Fruit fly (Drosophila melanogaster) whole organism, embryonic: ENCODE measurements around the gene ND-30.

Experiments used
- Atf6 ChIP-seq: fragments of 200-800 bp; sonication (Bioruptor generic); IDR thresholded peaks from 2 replicates; pipeline ENCODE4 v1.3.6; 2022; ENCODE audit warnings: missing biosample characterization, missing genetic modification characterization
- Bteb2 ChIP-seq: fragments of 200-800 bp; sonication (Bioruptor generic); optimal IDR thresholded peaks from 2 replicates; lab custom pipeline; 2016; ENCODE audit warnings: missing biosample characterization, missing genetic modification characterization
- CG15011 ChIP-seq: fragments of 200-800 bp; sonication (Bioruptor generic); optimal IDR thresholded peaks from 3 replicates; lab custom pipeline; 2018; ENCODE audit warnings: missing biosample characterization, mild to moderate bottlenecking, missing genetic modification characterization
- CG1529 ChIP-seq: fragments of 200-800 bp; sonication (Bioruptor generic); optimal IDR thresholded peaks from 3 replicates; lab custom pipeline; 2018; ENCODE audit warnings: missing biosample characterization, missing genetic modification characterization
- CG15601 ChIP-seq: fragments of 200-800 bp; sonication (Bioruptor generic); optimal IDR thresholded peaks from 3 replicates; lab custom pipeline; 2019; ENCODE audit warnings: missing biosample characterization, mild to moderate bottlenecking, missing genetic modification characterization, moderate library complexity
- CG17186 ChIP-seq: fragments of 200-800 bp; sonication (Bioruptor generic); optimal IDR thresholded peaks from 3 replicates; lab custom pipeline; 2017; ENCODE audit warnings: missing biosample characterization, missing genetic modification reagents, missing genetic modification characterization
- CG17328 ChIP-seq: fragments of 200-800 bp; sonication (Bioruptor generic); IDR thresholded peaks from 2 replicates; pipeline ENCODE4 v1.3.6; 2022; ENCODE audit warnings: missing biosample characterization, missing genetic modification characterization
- CG18011 ChIP-seq: fragments of 200-800 bp; sonication (Bioruptor generic); optimal IDR thresholded peaks from 2 replicates; lab custom pipeline; 2017; ENCODE audit warnings: missing biosample characterization, missing genetic modification characterization, mild to moderate bottlenecking, moderate library complexity, missing genotype
- CG2678 ChIP-seq: fragments of 200-800 bp; sonication (Bioruptor generic); optimal IDR thresholded peaks from 3 replicates; lab custom pipeline; 2019; ENCODE audit warnings: missing biosample characterization, mild to moderate bottlenecking, missing genetic modification characterization, moderate library complexity
- CG30403 ChIP-seq: fragments of 200-800 bp; sonication (Bioruptor generic); optimal IDR thresholded peaks from 3 replicates; lab custom pipeline; 2016; ENCODE audit warnings: missing biosample characterization, missing genetic modification characterization
- CG32767 ChIP-seq: fragments of 200-800 bp; sonication (Bioruptor generic); IDR thresholded peaks from 2 replicates; pipeline ENCODE4 v1.3.6; 2022; ENCODE audit warnings: missing biosample characterization, missing genetic modification characterization
- CG34422 ChIP-seq: fragments of 200-800 bp; sonication (Bioruptor generic); IDR thresholded peaks from 3 replicates; pipeline ENCODE4 v1.3.6; 2022; ENCODE audit warnings: missing biosample characterization, missing genetic modification characterization
- CG3995 ChIP-seq: fragments of 200-800 bp; sonication (Bioruptor generic); optimal IDR thresholded peaks from 3 replicates; lab custom pipeline; 2016; ENCODE audit warnings: missing biosample characterization, missing genetic modification characterization
- CG5953 ChIP-seq: fragments of 200-800 bp; sonication (Bioruptor generic); IDR thresholded peaks from 2 replicates; pipeline ENCODE4 v1.3.6; 2022; ENCODE audit warnings: missing biosample characterization, missing genetic modification characterization
- CG8290 ChIP-seq, 3 experiments: fragments of 200-800 bp; sonication (Bioruptor generic); optimal IDR thresholded peaks; 2 replicates each; lab custom pipeline; 2016 to 2019; ENCODE audit warnings: missing biosample characterization in 3 of 3, missing genetic modification characterization in 3 of 3, mild to moderate bottlenecking in 2 of 3, moderate library complexity in 1 of 3
- D ChIP-seq, 2 experiments: fragments of 200-800 bp in 1 of 2; fragments of >200 bp in 1 of 2; sonication (Bioruptor generic) in 1 of 2; optimal IDR thresholded peaks; 2 replicates in 1 of 2; 3 replicates in 1 of 2; lab custom pipeline; 2017; ENCODE audit warnings: mild to moderate bottlenecking in 1 of 2, missing biosample characterization in 1 of 2, missing genetic modification characterization in 1 of 2, missing genetic modification reagents in 1 of 2
- D19A ChIP-seq: fragments of 200-800 bp; optimal IDR thresholded peaks from 3 replicates; lab custom pipeline; 2019; ENCODE audit warnings: missing biosample characterization, mild to moderate bottlenecking, missing genetic modification characterization, moderate library complexity
- Doc3 ChIP-seq: fragments of 200-800 bp; sonication (Bioruptor generic); IDR thresholded peaks from 3 replicates; pipeline ENCODE4 v1.3.6; 2022; ENCODE audit warnings: missing biosample characterization, missing genetic modification characterization; ENCODE audit not compliant: partially characterized antibody
- Eip74EF ChIP-seq, 2 experiments: fragments of 200-800 bp in 1 of 2; fragments of >200 bp in 1 of 2; sonication (Bioruptor generic) in 1 of 2; optimal IDR thresholded peaks; 2 replicates each; lab custom pipeline; 2017 to 2019; ENCODE audit warnings: missing biosample characterization in 2 of 2, missing genetic modification characterization in 2 of 2, mild to moderate bottlenecking in 1 of 2, moderate library complexity in 1 of 2
- HHEX ChIP-seq: fragments of 200-800 bp; sonication (Bioruptor generic); optimal IDR thresholded peaks from 3 replicates; lab custom pipeline; 2017; ENCODE audit warnings: missing biosample characterization, mild to moderate bottlenecking, missing genetic modification characterization, missing genetic modification reagents
- Hmx ChIP-seq: fragments of 200-800 bp; sonication (Bioruptor generic); optimal IDR thresholded peaks from 2 replicates; lab custom pipeline; 2016; ENCODE audit warnings: missing biosample characterization, missing genetic modification characterization
- Hr39 ChIP-seq: fragments of >200 bp; optimal IDR thresholded peaks from 2 replicates; lab custom pipeline; 2017
- Scr ChIP-seq: fragments of 200-800 bp; sonication (Bioruptor generic); IDR thresholded peaks from 2 replicates; pipeline ENCODE4 v1.3.6; 2022; ENCODE audit warnings: missing biosample characterization, missing genetic modification characterization; ENCODE audit not compliant: partially characterized antibody
- Side ChIP-seq: fragments of 200-800 bp; sonication (Bioruptor generic); optimal IDR thresholded peaks from 2 replicates; lab custom pipeline; 2016; ENCODE audit warnings: missing biosample characterization, missing genetic modification characterization
- Stat92E ChIP-seq, 3 experiments: fragments of >200 bp in 2 of 3; fragments of 200-800 bp in 1 of 3; sonication (Bioruptor generic) in 1 of 3; optimal IDR thresholded peaks; 2 replicates each; lab custom pipeline; 2017 to 2019; ENCODE audit warnings: missing biosample characterization in 3 of 3, missing genetic modification characterization in 3 of 3, mild to moderate bottlenecking in 1 of 3, moderate library complexity in 1 of 3
- TFAM ChIP-seq: fragments of 200-800 bp; sonication (Bioruptor generic); optimal IDR thresholded peaks from 2 replicates; lab custom pipeline; 2017; ENCODE audit warnings: missing biosample characterization, missing genetic modification characterization, inconsistent platforms
- Taf1 ChIP-seq: fragments of 200-800 bp; sonication (Bioruptor generic); IDR thresholded peaks from 2 replicates; pipeline ENCODE4 v1.3.6; 2022; ENCODE audit warnings: missing biosample characterization, missing genetic modification characterization
- ac ChIP-seq: fragments of 200-800 bp; sonication (Bioruptor generic); optimal IDR thresholded peaks from 3 replicates; lab custom pipeline; 2017; ENCODE audit warnings: missing biosample characterization, mild to moderate bottlenecking, missing genetic modification characterization
- aop ChIP-seq: fragments of 200-800 bp; sonication (Bioruptor generic); IDR thresholded peaks from 2 replicates; pipeline ENCODE4 v1.3.6; 2022; ENCODE audit warnings: missing biosample characterization, missing genetic modification characterization
- br ChIP-seq: fragments of >200 bp; optimal IDR thresholded peaks from 2 replicates; lab custom pipeline; 2017
- caup ChIP-seq: fragments of 200-800 bp; sonication (Bioruptor generic); optimal IDR thresholded peaks from 3 replicates; lab custom pipeline; 2017; ENCODE audit warnings: missing biosample characterization, mild to moderate bottlenecking, missing genetic modification characterization, moderate library complexity; ENCODE audit not compliant: severe bottlenecking
- cg ChIP-seq: fragments of 200-800 bp; sonication (Bioruptor generic); optimal IDR thresholded peaks from 3 replicates; lab custom pipeline; 2019; ENCODE audit warnings: missing biosample characterization, mild to moderate bottlenecking, missing genetic modification characterization, moderate library complexity
- croc ChIP-seq: fragments of 200-800 bp; sonication (Bioruptor generic); conservative IDR thresholded peaks from 3 replicates; pipeline ENCODE4 v1.3.6; 2022; ENCODE audit warnings: missing biosample characterization, missing genetic modification characterization
- dm ChIP-seq: fragments of 200-800 bp; sonication (Bioruptor generic); optimal IDR thresholded peaks from 3 replicates; lab custom pipeline; 2016; ENCODE audit warnings: missing biosample characterization, missing genetic modification characterization
- gcm ChIP-seq: fragments of 200-800 bp; sonication (Bioruptor generic); optimal IDR thresholded peaks from 2 replicates; lab custom pipeline; 2019; ENCODE audit warnings: missing biosample characterization, mild to moderate bottlenecking, missing genetic modification characterization, moderate library complexity
- gcm2 ChIP-seq: fragments of 200-800 bp; sonication (Bioruptor generic); optimal IDR thresholded peaks from 2 replicates; lab custom pipeline; 2016; ENCODE audit warnings: missing biosample characterization, missing genetic modification characterization
- ham ChIP-seq: fragments of 200-800 bp; sonication (Bioruptor generic); IDR thresholded peaks from 2 replicates; pipeline ENCODE4 v1.3.6; 2022; ENCODE audit warnings: missing biosample characterization, missing genetic modification characterization
- mirr ChIP-seq: fragments of 200-800 bp; sonication (Bioruptor generic); optimal IDR thresholded peaks from 3 replicates; lab custom pipeline; 2018; ENCODE audit warnings: missing biosample characterization, mild to moderate bottlenecking, missing genetic modification characterization
- oc ChIP-seq: fragments of 200-800 bp; sonication (Bioruptor generic); optimal IDR thresholded peaks from 2 replicates; lab custom pipeline; 2018; ENCODE audit warnings: missing biosample characterization, mild to moderate bottlenecking, missing genetic modification characterization, moderate library complexity
- pb ChIP-seq: fragments of 200-800 bp; sonication (Bioruptor generic); optimal IDR thresholded peaks from 3 replicates; lab custom pipeline; 2016; ENCODE audit warnings: missing biosample characterization, missing genetic modification characterization
- sc ChIP-seq, 3 experiments: fragments of >200 bp in 2 of 3; fragments of 200-800 bp in 1 of 3; sonication (Bioruptor generic) in 1 of 3; optimal IDR thresholded peaks; 2 replicates in 2 of 3; 3 replicates in 1 of 3; lab custom pipeline; 2017; ENCODE audit warnings: mild to moderate bottlenecking in 1 of 3, missing biosample characterization in 1 of 3, missing genetic modification characterization in 1 of 3, missing genetic modification reagents in 1 of 3
- shn ChIP-seq: fragments of 200-800 bp; sonication (Bioruptor generic); optimal IDR thresholded peaks from 3 replicates; lab custom pipeline; 2016; ENCODE audit warnings: missing biosample characterization, missing genetic modification characterization
- toy ChIP-seq: fragments of 200-800 bp; sonication (Bioruptor generic); IDR thresholded peaks from 2 replicates; pipeline ENCODE4 v1.3.6; 2022; ENCODE audit warnings: missing biosample characterization, missing genetic modification characterization
- tx ChIP-seq: fragments of 200-800 bp; sonication (Bioruptor generic); optimal IDR thresholded peaks from 2 replicates; lab custom pipeline; 2016; ENCODE audit warnings: missing biosample characterization, missing genetic modification characterization
- unc-4 ChIP-seq: fragments of 200-800 bp; sonication (Bioruptor generic); IDR thresholded peaks from 2 replicates; pipeline ENCODE4 v1.3.6; 2022; ENCODE audit warnings: missing biosample characterization, missing genetic modification characterization; ENCODE audit not compliant: partially characterized antibody
- wek ChIP-seq: fragments of 200-800 bp; sonication (Bioruptor generic); optimal IDR thresholded peaks from 3 replicates; lab custom pipeline; 2018; ENCODE audit warnings: missing biosample characterization, mild to moderate bottlenecking, missing genetic modification characterization, moderate library complexity

ND-30 gene

dm6 chr3L:3198447-3199402, 39.3 kb upstream of the ND-30 start, which contains the start of the genes CG32276 and gry (continued):
- no peak for TF ChIP-seq unc-4
- TF ChIP-seq CG34422 (GFP tag; lab: Robert Waterston, UW), result peak; percentile 73
- TF ChIP-seq ac (GFP tag; lab: Kevin White, UChicago), result no peak
- peak; percentile 39; the same call in 1 of the 2 replicates for TF ChIP-seq Atf6 (GFP tag; lab: Robert Waterston, UW)
- TF ChIP-seq Taf1 (GFP tag; lab: Robert Waterston, UW), result peak; percentile 49; the same call in 1 of the 2 replicates
- no peak for TF ChIP-seq sc (optimal IDR thresholded peaks at IDR 0.05; lab: Kevin White, UChicago)
- no peak for TF ChIP-seq sc (GFP tag; optimal IDR thresholded peaks at IDR 0.05; lab: Kevin White, UChicago)
- no peak for TF ChIP-seq gcm (GFP tag; lab: Kevin White, UChicago)
- peak; percentile 58 for TF ChIP-seq HHEX (GFP tag; lab: Kevin White, UChicago)
- peak; percentile 78 for TF ChIP-seq CG17328
- TF ChIP-seq oc (tag; lab: Kevin White, UChicago), result no peak
- TF ChIP-seq croc, result no peak
- TF ChIP-seq wek (GFP tag; lab: Kevin White, UChicago), result peak; percentile 80
- no peak for TF ChIP-seq CG8290 (GFP tag; optimal IDR thresholded peaks at IDR 0.05; lab: Kevin White, UChicago)
- peak in 1 of 2 experiments; percentile 15 for TF ChIP-seq CG8290 (tag; optimal IDR thresholded peaks at IDR 0.05; lab: Kevin White, UChicago)
- no peak for TF ChIP-seq CG15601 (tag; lab: Kevin White, UChicago)
- TF ChIP-seq D (optimal IDR thresholded peaks at IDR 0.05; lab: Kevin White, UChicago), result peak; percentile 27
- peak; percentile 48 for TF ChIP-seq D (GFP tag; optimal IDR thresholded peaks at IDR 0.05; lab: Kevin White, UChicago)
- TF ChIP-seq CG32767 (GFP tag; lab: Robert Waterston, UW), result peak; percentile 64
- no peak for TF ChIP-seq D19A
- TF ChIP-seq Doc3 (GFP tag; lab: Robert Waterston, UW), result no peak
- TF ChIP-seq CG15011 (GFP tag; lab: Kevin White, UChicago), result no peak
- peak; percentile 81 for TF ChIP-seq CG17186 (GFP tag; lab: Kevin White, UChicago)
- TF ChIP-seq CG18011, result peak; percentile 49
- no peak for TF ChIP-seq aop
- peak; percentile 65 for TF ChIP-seq shn (GFP tag; lab: Kevin White, UChicago)
- peak; percentile 86 for TF ChIP-seq Side (GFP tag; lab: Kevin White, UChicago)
- TF ChIP-seq tx (GFP tag; lab: Kevin White, UChicago), result peak; percentile 67
- peak; percentile 36 for TF ChIP-seq pb (GFP tag; lab: Kevin White, UChicago)
- TF ChIP-seq gcm2 (GFP tag; lab: Kevin White, UChicago), result peak; percentile 39
- peak; percentile 73 for TF ChIP-seq cg
- no peak for TF ChIP-seq br (lab: Kevin White, UChicago)
- TF ChIP-seq TFAM (GFP tag; lab: Kevin White, UChicago), result peak; percentile 5
- peak; percentile 70 for TF ChIP-seq mirr (GFP tag; lab: Kevin White, UChicago)
- TF ChIP-seq CG2678 (tag; lab: Kevin White, UChicago), result no peak
- peak; percentile 91 for TF ChIP-seq CG3995
- TF ChIP-seq toy, result peak; percentile 40; the same call in 1 of the 2 replicates
- TF ChIP-seq Bteb2 (GFP tag; lab: Kevin White, UChicago), result peak; percentile 79
- TF ChIP-seq Hmx, result no peak
- TF ChIP-seq Hr39 (lab: Kevin White, UChicago), result no peak
- TF ChIP-seq Scr (GFP tag; lab: Robert Waterston, UW), result peak; percentile 53
- no peak for TF ChIP-seq CG5953
- TF ChIP-seq dm, result peak; percentile 81
- TF ChIP-seq Eip74EF (GFP tag; optimal IDR thresholded peaks at IDR 0.05; lab: Kevin White, UChicago), result no peak
- TF ChIP-seq caup (GFP tag; lab: Kevin White, UChicago), result peak; percentile 69
- no peak for TF ChIP-seq ham
- TF ChIP-seq CG1529 (GFP tag; lab: Kevin White, UChicago), result no peak
- peak; percentile 84 for TF ChIP-seq CG30403 (GFP tag; lab: Kevin White, UChicago)
- TF ChIP-seq Stat92E (GFP tag; optimal IDR thresholded peaks at IDR 0.05; lab: Kevin White, UChicago), result peak in 1 of 3 experiments; percentile 54
